Worm (Caenorhabditis elegans): ENCODE data around the gene F47B8.4.

Gene F47B8.4

DNA sequence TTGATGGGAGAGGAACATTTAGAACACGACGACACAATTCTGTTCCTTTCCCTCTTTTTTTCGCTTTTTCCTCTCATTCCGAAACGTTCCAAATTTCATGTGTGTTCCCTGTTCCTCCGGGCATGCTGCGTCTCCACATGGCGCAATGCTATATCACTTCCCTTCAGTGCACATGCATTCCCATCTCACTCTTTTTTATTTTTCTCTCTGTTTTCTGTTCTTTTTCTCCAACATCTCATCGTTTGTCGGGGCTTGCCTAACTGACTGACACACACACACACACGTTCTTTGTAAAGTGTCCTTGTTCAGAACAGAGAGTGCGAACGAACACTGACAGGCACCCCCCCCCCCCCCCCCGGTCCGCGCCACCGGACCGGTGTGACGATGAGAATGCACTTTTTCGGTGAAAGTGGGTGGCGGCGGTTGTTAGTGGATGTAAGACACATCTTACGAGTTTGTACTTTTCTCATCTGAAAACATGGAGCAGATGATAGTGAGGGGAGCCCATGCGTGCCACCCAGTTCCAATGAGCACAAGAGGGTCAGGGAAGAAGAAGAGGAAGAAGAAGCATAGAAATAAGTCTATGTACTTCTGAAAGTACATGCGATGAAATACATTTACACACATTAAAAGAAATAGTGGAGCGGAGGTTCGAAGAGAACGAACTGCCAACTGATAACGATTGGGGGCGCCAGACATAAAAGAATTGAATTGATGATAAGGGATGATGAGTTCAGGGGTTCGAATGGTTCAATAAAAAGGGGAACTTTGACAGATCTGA is 44.0 kb upstream of the F47B8.4 start (continued):
- TF ChIP-seq blmp-1 (tag; optimal IDR thresholded peaks at IDR 0.05; ENCODE audit: insufficient read depth), result peak; percentile 96

DNA sequence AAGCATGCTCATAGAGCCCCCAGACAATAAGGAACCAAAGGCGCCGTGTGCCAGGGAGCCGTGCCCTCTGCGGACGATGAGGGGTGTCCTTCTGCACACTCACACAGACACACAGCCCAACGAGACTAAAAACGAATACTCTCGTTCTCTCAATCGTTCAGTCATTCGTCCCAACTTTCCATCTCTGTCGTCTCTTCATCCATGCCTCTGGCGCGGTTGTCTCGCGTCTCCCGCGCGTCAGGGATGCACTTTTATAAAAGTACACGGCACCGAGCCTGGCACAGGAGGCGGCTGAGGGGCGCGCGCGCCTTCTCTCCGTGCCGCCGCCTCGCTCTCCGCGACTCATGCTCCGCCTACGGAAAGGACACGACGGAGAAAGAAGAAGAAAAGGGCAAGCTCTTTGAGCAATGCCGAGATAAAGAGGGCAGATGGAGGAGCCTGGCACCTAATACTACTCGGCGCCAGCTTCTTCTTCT is 42.1 kb upstream of the F47B8.4 start:
- TF ChIP-seq sma-3 (GFP tag; optimal IDR thresholded peaks at IDR 0.05) (peak; percentile 46), blmp-1 (tag; optimal IDR thresholded peaks at IDR 0.05; ENCODE audit: insufficient read depth) (peak; percentile 46), nhr-6 (tag; optimal IDR thresholded peaks at IDR 0.05) (no peak), lsy-2 (tag; optimal IDR thresholded peaks at IDR 0.05) (peak in 1 of 2 experiments; percentile 78), ZK546.5 (tag; optimal IDR thresholded peaks at IDR 0.05) (no peak), lin-11 (tag; optimal IDR thresholded peaks at IDR 0.05) (peak; percentile 33), elt-3 (tag; optimal IDR thresholded peaks at IDR 0.05) (no peak), mdl-1 (tag; optimal IDR thresholded peaks at IDR 0.05) (peak; percentile 39 to 59), C34F6.9 (tag; optimal IDR thresholded peaks at IDR 0.05) (peak; percentile 52), fos-1 (tag; optimal IDR thresholded peaks at IDR 0.05) (peak; percentile 76), nhr-11 (tag; optimal IDR thresholded peaks at IDR 0.05) (no peak), nhr-10 (tag; optimal IDR thresholded peaks at IDR 0.05) (no peak), unc-55 (GFP tag; optimal IDR thresholded peaks at IDR 0.05) (peak; percentile 88), crh-2 (tag; optimal IDR thresholded peaks at IDR 0.05) (peak; percentile 44), ztf-4 (tag; optimal IDR thresholded peaks at IDR 0.05) (no peak), egl-27 (tag; optimal IDR thresholded peaks at IDR 0.05) (peak; percentile 55), ceh-82 (tag; optimal IDR thresholded peaks at IDR 0.05) (peak; percentile 34), ztf-11 (tag; optimal IDR thresholded peaks at IDR 0.05) (no peak), zag-1 (tag; optimal IDR thresholded peaks at IDR 0.05) (peak; percentile 82), ceh-16 (tag; optimal IDR thresholded peaks at IDR 0.05) (no peak), lin-13 (GFP tag; optimal IDR thresholded peaks at IDR 0.05) (peak; percentile 57), skn-1 (tag; optimal IDR thresholded peaks at IDR 0.05) (no peak), nhr-129 (tag; optimal IDR thresholded peaks at IDR 0.05) (no peak), nhr-25 (tag; optimal IDR thresholded peaks at IDR 0.05) (no peak), nhr-23 (tag; optimal IDR thresholded peaks at IDR 0.05) (no peak), mbf-1 (tag; optimal IDR thresholded peaks at IDR 0.05) (no peak), nhr-237 (tag; optimal IDR thresholded peaks at IDR 0.05) (no peak), nhr-21 (tag; optimal IDR thresholded peaks at IDR 0.05) (peak; percentile 85), aly-2 (tag; optimal IDR thresholded peaks at IDR 0.05) (no peak), lin-39 (tag; optimal IDR thresholded peaks at IDR 0.05) (no peak), snpc-4 (tag; optimal IDR thresholded peaks at IDR 0.05) (peak; percentile 8), gmeb-1 (tag; optimal IDR thresholded peaks at IDR 0.05) (no peak), Y55F3AM.14 (GFP tag; optimal IDR thresholded peaks at IDR 0.05) (peak; percentile 87), nhr-12 (tag; optimal IDR thresholded peaks at IDR 0.05) (no peak), sem-4 (tag; optimal IDR thresholded peaks at IDR 0.05) (peak; percentile 69), mab-5 (tag; optimal IDR thresholded peaks at IDR 0.05) (no peak), sma-9 (GFP tag; optimal IDR thresholded peaks at IDR 0.05) (peak; percentile 89), sma-9 (tag; optimal IDR thresholded peaks at IDR 0.05) (no peak), alr-1 (tag; optimal IDR thresholded peaks at IDR 0.05) (no peak), R02D3.7 (tag; optimal IDR thresholded peaks at IDR 0.05) (no peak), unc-39 (tag; optimal IDR thresholded peaks at IDR 0.05) (no peak), ama-1 (optimal IDR thresholded peaks at IDR 0.05) (no peak), dmd-4 (tag; optimal IDR thresholded peaks at IDR 0.05) (no peak), nhr-77 (tag; optimal IDR thresholded peaks at IDR 0.05) (peak; percentile 58), ztf-1 (GFP tag; conservative IDR thresholded peaks at IDR 0.05) (no peak), peb-1 (tag; optimal IDR thresholded peaks at IDR 0.05) (peak; percentile 69), elt-1 (tag; optimal IDR thresholded peaks at IDR 0.05) (no peak), F13H6.1 (tag; optimal IDR thresholded peaks at IDR 0.05) (peak; percentile 86), unc-62 (GFP tag; optimal IDR thresholded peaks at IDR 0.05) (peak; percentile 72)
